Fruit fly (Drosophila melanogaster): ENCODE data around the gene Strip.

Strip gene

dm6 chr3L:3301171-3301738 is 27.4 kb downstream of the Strip start:
- TF ChIP-seq Hr96 (GFP tag; optimal IDR thresholded peaks at IDR 0.05) (peak; percentile 69), tj (GFP tag; optimal IDR thresholded peaks at IDR 0.05) (peak; percentile 56), ovo (GFP tag; optimal IDR thresholded peaks at IDR 0.05) (no peak), Crg-1 (GFP tag; optimal IDR thresholded peaks at IDR 0.05) (peak; percentile 12), CG33017 (tag; optimal IDR thresholded peaks at IDR 0.05) (peak; percentile 80), bab1 (GFP tag; optimal IDR thresholded peaks at IDR 0.05) (peak; percentile 0), CG1620 (GFP tag; optimal IDR thresholded peaks at IDR 0.05) (no peak), Clk (GFP tag; optimal IDR thresholded peaks at IDR 0.05) (peak; percentile 23), Mnt (GFP tag; optimal IDR thresholded peaks at IDR 0.05) (peak; percentile 22), CG11617 (GFP tag; optimal IDR thresholded peaks at IDR 0.05) (peak; percentile 78), CG5204 (GFP tag; optimal IDR thresholded peaks at IDR 0.05) (peak; percentile 71), CG12768 (GFP tag; optimal IDR thresholded peaks at IDR 0.05) (peak; percentile 49), kay (GFP tag; ENCODE audit: borderline replicate concordance) (peak; percentile 78), pad (GFP tag; optimal IDR thresholded peaks at IDR 0.05) (peak; percentile 7), toe (GFP tag; optimal IDR thresholded peaks at IDR 0.05) (peak; percentile 57), CG7101 (tag; optimal IDR thresholded peaks at IDR 0.05) (peak; percentile 72), cnc (optimal IDR thresholded peaks at IDR 0.05) (no peak), cic (GFP tag; optimal IDR thresholded peaks at IDR 0.05) (peak; percentile 59), CG7045 (GFP tag; optimal IDR thresholded peaks at IDR 0.05) (peak; percentile 82), CG14711 (tag; optimal IDR thresholded peaks at IDR 0.05) (peak; percentile 69)

- TF ChIP-seq cnc (optimal IDR thresholded peaks at IDR 0.05) (no peak), pad (GFP tag; optimal IDR thresholded peaks at IDR 0.05) (no peak), Hr96 (GFP tag; optimal IDR thresholded peaks at IDR 0.05) (no peak), ovo (GFP tag; optimal IDR thresholded peaks at IDR 0.05) (no peak), CG7045 (GFP tag; optimal IDR thresholded peaks at IDR 0.05) (no peak), Crg-1 (GFP tag; optimal IDR thresholded peaks at IDR 0.05) (no peak), cic (GFP tag; optimal IDR thresholded peaks at IDR 0.05) (no peak), CG1620 (GFP tag; optimal IDR thresholded peaks at IDR 0.05) (no peak), Mnt (GFP tag; optimal IDR thresholded peaks at IDR 0.05) (no peak), kay (GFP tag; ENCODE audit: borderline replicate concordance) (no peak), Clk (GFP tag; optimal IDR thresholded peaks at IDR 0.05) (no peak), CG12768 (GFP tag; optimal IDR thresholded peaks at IDR 0.05) (no peak), CG14711 (tag; optimal IDR thresholded peaks at IDR 0.05) (no peak), CG11617 (GFP tag; optimal IDR thresholded peaks at IDR 0.05) (no peak), CG5204 (GFP tag; optimal IDR thresholded peaks at IDR 0.05) (no peak), CG7101 (tag; optimal IDR thresholded peaks at IDR 0.05) (no peak)
Measured at dm6 chr3L:3300345-3300744, 28.3 kb downstream of the Strip start.

- TF ChIP-seq CG5204 (GFP tag; optimal IDR thresholded peaks at IDR 0.05) (no peak), Mnt (GFP tag; optimal IDR thresholded peaks at IDR 0.05) (no peak), CG11617 (GFP tag; optimal IDR thresholded peaks at IDR 0.05) (no peak), bab1 (GFP tag; optimal IDR thresholded peaks at IDR 0.05) (no peak), ovo (GFP tag; optimal IDR thresholded peaks at IDR 0.05) (no peak), CG1620 (GFP tag; optimal IDR thresholded peaks at IDR 0.05) (no peak), Hr96 (GFP tag; optimal IDR thresholded peaks at IDR 0.05) (no peak), toe (GFP tag; optimal IDR thresholded peaks at IDR 0.05) (no peak), tj (GFP tag; optimal IDR thresholded peaks at IDR 0.05) (no peak), CG33017 (tag; optimal IDR thresholded peaks at IDR 0.05) (no peak), CG12768 (GFP tag; optimal IDR thresholded peaks at IDR 0.05) (no peak), Crg-1 (GFP tag; optimal IDR thresholded peaks at IDR 0.05) (no peak), CG7101 (tag; optimal IDR thresholded peaks at IDR 0.05) (no peak)
Measured at dm6 chr3L:3291159-3291558, 37.5 kb downstream of the Strip start, which contains the start of gene CG12009. TSS of gene CG12009 (plus strand) at chr3L:3291459.

dm6 chr3L:3288414-3288813 is 40.3 kb downstream of the Strip start:
- TF ChIP-seq kay (GFP tag; ENCODE audit: borderline replicate concordance) (peak; percentile 39), Crg-1 (GFP tag; optimal IDR thresholded peaks at IDR 0.05) (no peak), CG12768 (GFP tag; optimal IDR thresholded peaks at IDR 0.05) (no peak), CG7101 (tag; optimal IDR thresholded peaks at IDR 0.05) (no peak), toe (GFP tag; optimal IDR thresholded peaks at IDR 0.05) (no peak), cnc (optimal IDR thresholded peaks at IDR 0.05) (no peak), Clk (GFP tag; optimal IDR thresholded peaks at IDR 0.05) (no peak), bab1 (GFP tag; optimal IDR thresholded peaks at IDR 0.05) (no peak), pad (GFP tag; optimal IDR thresholded peaks at IDR 0.05) (no peak)

- TF ChIP-seq Mnt (GFP tag; optimal IDR thresholded peaks at IDR 0.05), result no peak
- TF ChIP-seq CG33017 (tag; optimal IDR thresholded peaks at IDR 0.05), result no peak
- no peak for TF ChIP-seq cic (GFP tag; optimal IDR thresholded peaks at IDR 0.05)
- no peak for TF ChIP-seq CG1620 (GFP tag; optimal IDR thresholded peaks at IDR 0.05)
- no peak for TF ChIP-seq ovo (GFP tag; optimal IDR thresholded peaks at IDR 0.05)
- no peak for TF ChIP-seq Clk (GFP tag; optimal IDR thresholded peaks at IDR 0.05)
- no peak for TF ChIP-seq CG11617 (GFP tag; optimal IDR thresholded peaks at IDR 0.05)
- TF ChIP-seq toe (GFP tag; optimal IDR thresholded peaks at IDR 0.05), result no peak
Measured at dm6 chr3L:3284900-3285299, 43.8 kb downstream of the Strip start.

dm6 chr3L:3283264-3283663 is 45.4 kb downstream of the Strip start:
- TF ChIP-seq Clk (GFP tag; optimal IDR thresholded peaks at IDR 0.05) (no peak), CG7101 (tag; optimal IDR thresholded peaks at IDR 0.05) (no peak), cic (GFP tag; optimal IDR thresholded peaks at IDR 0.05) (no peak), Hr96 (GFP tag; optimal IDR thresholded peaks at IDR 0.05) (no peak)

All from whole organism, adult.